Fruit fly (Drosophila melanogaster) whole organism, embryonic: ENCODE data around the gene pnt.

Source experiments
- Aef1 ChIP-seq: fragments of 200-800 bp; sonication (Bioruptor generic); IDR thresholded peaks from 3 replicates; pipeline ENCODE4 v1.3.6; 2022; ENCODE audit warnings: missing biosample characterization, missing genetic modification characterization
- Awh ChIP-seq: fragments of 200-800 bp; sonication (Bioruptor generic); IDR thresholded peaks from 2 replicates; pipeline ENCODE4, ENCODE4 v1.3.6; 2022; ENCODE audit warnings: missing biosample characterization, missing genetic modification characterization
- CG11723 ChIP-seq: fragments of 200-800 bp; sonication (Bioruptor generic); optimal IDR thresholded peaks from 2 replicates; lab custom pipeline; 2017; ENCODE audit warnings: missing biosample characterization, mild to moderate bottlenecking, missing genetic modification characterization
- CG12299 ChIP-seq: fragments of 200-800 bp; sonication (Bioruptor generic); optimal IDR thresholded peaks from 2 replicates; lab custom pipeline; 2018; ENCODE audit warnings: missing biosample characterization, mild to moderate bottlenecking, missing genetic modification characterization
- CG12659 ChIP-seq: fragments of 200-800 bp; sonication (Bioruptor generic); optimal IDR thresholded peaks from 3 replicates; lab custom pipeline; 2017; ENCODE audit warnings: mild to moderate bottlenecking, missing biosample characterization, missing genetic modification reagents, missing genetic modification characterization
- CG13296 ChIP-seq: fragments of 200-800 bp; sonication (Bioruptor generic); optimal IDR thresholded peaks from 3 replicates; lab custom pipeline; 2018; ENCODE audit warnings: missing biosample characterization, mild to moderate bottlenecking, missing genetic modification characterization
- CG13624 ChIP-seq: fragments of 200-800 bp; sonication (Bioruptor generic); optimal IDR thresholded peaks from 2 replicates; lab custom pipeline; 2016; ENCODE audit warnings: missing biosample characterization, missing genetic modification characterization
- CG13775 ChIP-seq: fragments of 200-800 bp; sonication (Bioruptor generic); optimal IDR thresholded peaks from 3 replicates; lab custom pipeline; 2017; ENCODE audit warnings: missing biosample characterization, mild to moderate bottlenecking, missing genetic modification characterization
- CG14860 ChIP-seq: fragments of 200-800 bp; sonication (Bioruptor generic); IDR thresholded peaks from 3 replicates; pipeline ENCODE4 v1.3.6; 2022; ENCODE audit warnings: missing biosample characterization, missing genetic modification characterization; ENCODE audit not compliant: partially characterized antibody
- CG14965 ChIP-seq: fragments of 200-800 bp; sonication (Bioruptor generic); optimal IDR thresholded peaks from 2 replicates; lab custom pipeline; 2016; ENCODE audit warnings: missing biosample characterization, missing genetic modification characterization, borderline replicate concordance
- CG15601 ChIP-seq: fragments of 200-800 bp; sonication (Bioruptor generic); optimal IDR thresholded peaks from 3 replicates; lab custom pipeline; 2019; ENCODE audit warnings: missing biosample characterization, mild to moderate bottlenecking, missing genetic modification characterization, moderate library complexity
- CG17328 ChIP-seq: fragments of 200-800 bp; sonication (Bioruptor generic); IDR thresholded peaks from 2 replicates; pipeline ENCODE4 v1.3.6; 2022; ENCODE audit warnings: missing biosample characterization, missing genetic modification characterization
- CG33557 ChIP-seq: fragments of 200-800 bp; sonication (Bioruptor generic); optimal IDR thresholded peaks from 2 replicates; lab custom pipeline; 2019; ENCODE audit warnings: missing biosample characterization, mild to moderate bottlenecking, missing genetic modification characterization, moderate library complexity
- CG3847 ChIP-seq: fragments of 200-800 bp; sonication (Bioruptor generic); IDR thresholded peaks from 2 replicates; pipeline ENCODE4 v1.3.6; 2022; ENCODE audit warnings: missing biosample characterization, missing genetic modification characterization
- CG42726 ChIP-seq: fragments of 200-800 bp; sonication (Bioruptor generic); IDR thresholded peaks from 2 replicates; pipeline ENCODE4 v1.3.6; 2022; ENCODE audit warnings: missing biosample characterization, missing genetic modification characterization; ENCODE audit not compliant: partially characterized antibody
- CG7556 ChIP-seq: fragments of 200-800 bp; sonication (Bioruptor generic); optimal IDR thresholded peaks from 2 replicates; lab custom pipeline; 2017; ENCODE audit warnings: missing biosample characterization, mild to moderate bottlenecking, missing genetic modification characterization
- CG9215 ChIP-seq: fragments of 200-800 bp; sonication (Bioruptor generic); IDR thresholded peaks from 2 replicates; pipeline ENCODE4 v1.3.6; 2022; ENCODE audit warnings: missing biosample characterization, missing genetic modification characterization
- CG9727 ChIP-seq: fragments of 200-800 bp; sonication (Bioruptor generic); optimal IDR thresholded peaks from 3 replicates; lab custom pipeline; 2017; ENCODE audit warnings: missing biosample characterization, mild to moderate bottlenecking, missing genetic modification characterization
- CrebB ChIP-seq: fragments of 200-800 bp; sonication (Bioruptor generic); optimal IDR thresholded peaks from 3 replicates; lab custom pipeline; 2018; ENCODE audit warnings: missing biosample characterization, mild to moderate bottlenecking, missing genetic modification characterization
- D ChIP-seq, 2 experiments: fragments of 200-800 bp in 1 of 2; fragments of >200 bp in 1 of 2; sonication (Bioruptor generic) in 1 of 2; optimal IDR thresholded peaks; 2 replicates in 1 of 2; 3 replicates in 1 of 2; lab custom pipeline; 2017; ENCODE audit warnings: mild to moderate bottlenecking in 1 of 2, missing biosample characterization in 1 of 2, missing genetic modification characterization in 1 of 2, missing genetic modification reagents in 1 of 2
- D19A ChIP-seq: fragments of 200-800 bp; optimal IDR thresholded peaks from 3 replicates; lab custom pipeline; 2019; ENCODE audit warnings: missing biosample characterization, mild to moderate bottlenecking, missing genetic modification characterization, moderate library complexity
- D19B ChIP-seq: fragments of 200-800 bp; sonication (Bioruptor generic); optimal IDR thresholded peaks from 2 replicates; lab custom pipeline; 2017; ENCODE audit warnings: missing biosample characterization, mild to moderate bottlenecking, missing genetic modification characterization
- Dfd ChIP-seq, 2 experiments: fragments of >200 bp; optimal IDR thresholded peaks; 2 replicates each; lab custom pipeline; 2017; ENCODE audit warnings: missing biosample characterization in 2 of 2, missing genetic modification characterization in 2 of 2
- ERR ChIP-seq: fragments of 200-800 bp; sonication (Bioruptor generic); optimal IDR thresholded peaks from 2 replicates; lab custom pipeline; 2016; ENCODE audit warnings: missing biosample characterization, missing genetic modification characterization
- Elba2 ChIP-seq: fragments of 200-800 bp; sonication (Bioruptor generic); optimal IDR thresholded peaks from 3 replicates; lab custom pipeline; 2016; ENCODE audit warnings: missing biosample characterization, missing genetic modification characterization
- Ets65A ChIP-seq: fragments of 200-800 bp; sonication (Bioruptor generic); peaks from one replicate; lab custom pipeline; 2016; ENCODE audit warnings: missing biosample characterization, missing genetic modification characterization
- Fer2 ChIP-seq: fragments of 200-800 bp; sonication (Bioruptor generic); optimal IDR thresholded peaks from 2 replicates; lab custom pipeline; 2018; ENCODE audit warnings: missing biosample characterization, mild to moderate bottlenecking, missing genetic modification characterization, moderate library complexity
- Hr78 ChIP-seq, 2 experiments: fragments of 200-800 bp in 1 of 2; fragments of >200 bp in 1 of 2; sonication (Bioruptor generic) in 1 of 2; optimal IDR thresholded peaks; 2 replicates each; lab custom pipeline; 2017 to 2019; ENCODE audit warnings: missing biosample characterization in 2 of 2, missing genetic modification characterization in 2 of 2, mild to moderate bottlenecking in 1 of 2, moderate library complexity in 1 of 2
- Meics ChIP-seq: fragments of 200-800 bp; sonication (Bioruptor generic); optimal IDR thresholded peaks from 2 replicates; lab custom pipeline; 2017; ENCODE audit warnings: missing biosample characterization, mild to moderate bottlenecking, missing genetic modification characterization
- NFAT ChIP-seq: fragments of 200-800 bp; sonication (Bioruptor generic); IDR thresholded peaks from 2 replicates; pipeline ENCODE4 v1.3.6; 2022; ENCODE audit warnings: missing biosample characterization, missing genetic modification characterization
- Spps ChIP-seq: fragments of 200-800 bp; sonication (Bioruptor generic); optimal IDR thresholded peaks from 2 replicates; lab custom pipeline; 2018; ENCODE audit warnings: missing biosample characterization, mild to moderate bottlenecking, missing genetic modification characterization
- ap ChIP-seq: fragments of 200-800 bp; sonication (Bioruptor generic); IDR thresholded peaks from 2 replicates; pipeline ENCODE4 v1.3.6; 2022; ENCODE audit warnings: missing biosample characterization, missing genetic modification characterization
- bcd ChIP-seq: fragments of 200-800 bp; sonication (Bioruptor generic); optimal IDR thresholded peaks from 2 replicates; lab custom pipeline; 2017; ENCODE audit warnings: missing biosample characterization, mild to moderate bottlenecking, missing genetic modification characterization
- bowl ChIP-seq: fragments of 200-800 bp; sonication (Bioruptor generic); IDR thresholded peaks from 2 replicates; pipeline ENCODE4 v1.3.6; 2022; ENCODE audit warnings: missing biosample characterization, missing genetic modification characterization
- cas ChIP-seq: fragments of 200-800 bp; sonication (Bioruptor generic); IDR thresholded peaks from 2 replicates; pipeline ENCODE4 v1.3.6; 2022; ENCODE audit warnings: missing biosample characterization, missing genetic modification characterization
- chif ChIP-seq, 2 experiments: fragments of 200-800 bp; sonication (Bioruptor generic); optimal IDR thresholded peaks; 3 replicates each; lab custom pipeline; 2016; ENCODE audit warnings: missing biosample characterization in 2 of 2, missing genetic modification characterization in 2 of 2
- dpn ChIP-seq, 2 experiments: fragments of 200-800 bp; sonication (Bioruptor generic); optimal IDR thresholded peaks; 3 replicates each; lab custom pipeline; 2016; ENCODE audit warnings: missing biosample characterization in 2 of 2, missing genetic modification characterization in 2 of 2
- fd3F ChIP-seq: fragments of 200-800 bp; sonication (Bioruptor generic); optimal IDR thresholded peaks from 2 replicates; lab custom pipeline; 2018; ENCODE audit warnings: missing biosample characterization, mild to moderate bottlenecking, missing genetic modification characterization, moderate library complexity
- fd64A ChIP-seq: fragments of 200-800 bp; sonication (Bioruptor generic); optimal IDR thresholded peaks from 3 replicates; lab custom pipeline; 2018; ENCODE audit warnings: missing biosample characterization, mild to moderate bottlenecking, missing genetic modification characterization
- gsb-n ChIP-seq: fragments of 200-800 bp; sonication (Bioruptor generic); optimal IDR thresholded peaks from 3 replicates; lab custom pipeline; 2018; ENCODE audit warnings: missing biosample characterization, mild to moderate bottlenecking, missing genetic modification characterization
- nom ChIP-seq: fragments of 200-800 bp; sonication (Bioruptor generic); optimal IDR thresholded peaks from 2 replicates; lab custom pipeline; 2017; ENCODE audit warnings: missing biosample characterization, missing genetic modification characterization, mild to moderate bottlenecking, moderate library complexity, missing genetic modification reagents
- row ChIP-seq: fragments of 200-800 bp; sonication (Bioruptor generic); IDR thresholded peaks from 3 replicates; pipeline ENCODE4 v1.3.6; 2022; ENCODE audit warnings: missing biosample characterization, missing genetic modification characterization
- run ChIP-seq: fragments of 200-800 bp; sonication (Bioruptor generic); optimal IDR thresholded peaks from 3 replicates; lab custom pipeline; 2018; ENCODE audit warnings: missing biosample characterization, mild to moderate bottlenecking, missing genetic modification characterization
- sd ChIP-seq: fragments of 200-800 bp; sonication (Bioruptor generic); optimal IDR thresholded peaks from 3 replicates; lab custom pipeline; 2018; ENCODE audit warnings: missing biosample characterization, mild to moderate bottlenecking, missing genetic modification characterization, moderate library complexity
- seq ChIP-seq: fragments of 200-800 bp; sonication (Bioruptor generic); IDR thresholded peaks from 2 replicates; pipeline ENCODE4 v1.3.6; 2022; ENCODE audit warnings: missing biosample characterization, missing genetic modification characterization
- stc ChIP-seq: fragments of 200-800 bp; sonication (Bioruptor generic); IDR thresholded peaks from 2 replicates; pipeline ENCODE4 v1.3.6; 2022; ENCODE audit warnings: missing biosample characterization, missing genetic modification characterization
- trh ChIP-seq: fragments of 200-800 bp; sonication (Bioruptor generic); optimal IDR thresholded peaks from 2 replicates; lab custom pipeline; 2016; ENCODE audit warnings: missing biosample characterization, missing genetic modification characterization
- ttk ChIP-seq: fragments of 200-800 bp; sonication (Bioruptor generic); IDR thresholded peaks from 2 replicates; pipeline ENCODE4 v2.1.2; 2022; ENCODE audit warnings: missing biosample characterization, missing genetic modification characterization
- wor ChIP-seq: fragments of 200-800 bp; sonication (Bioruptor generic); IDR thresholded peaks from 2 replicates; pipeline ENCODE4 v1.3.6; 2022; ENCODE audit warnings: missing biosample characterization, missing genetic modification characterization

The pnt gene

dm6 chr3R:23356920-23357386 is 11.0 kb upstream of the pnt start (continued):
- peak; percentile 71 for TF ChIP-seq Awh (GFP tag; lab: Robert Waterston, UW)
- no peak for TF ChIP-seq CG14965 (GFP tag; lab: Kevin White, UChicago)
- peak; percentile 82 for TF ChIP-seq CG13775 (GFP tag; lab: Kevin White, UChicago)
- TF ChIP-seq CG7556 (GFP tag; lab: Kevin White, UChicago) = peak; percentile 90
- TF ChIP-seq CG33557 (GFP tag; lab: Kevin White, UChicago) = peak; percentile 74
- peak; percentile 28 for TF ChIP-seq CG13624 (GFP tag; lab: Kevin White, UChicago)
- TF ChIP-seq dpn (GFP tag; optimal IDR thresholded peaks at IDR 0.05; lab: Kevin White, UChicago) = peak; percentile 11 to 88
- TF ChIP-seq bowl (GFP tag; lab: Robert Waterston, UW) = peak; percentile 40; the same call in 1 of the 2 replicates
- TF ChIP-seq CG17328 (GFP tag; lab: Robert Waterston, UW) = peak; percentile 74; the same call in 1 of the 2 replicates
- TF ChIP-seq cas (GFP tag; lab: Robert Waterston, UW) = peak; percentile 46; the same call in 1 of the 2 replicates
- peak; percentile 69 for TF ChIP-seq wor (GFP tag; lab: Robert Waterston, UW)
- TF ChIP-seq Dfd (GFP tag; optimal IDR thresholded peaks at IDR 0.05; lab: Kevin White, UChicago) = no peak
- TF ChIP-seq nom = peak; percentile 30
- TF ChIP-seq Fer2 (tag; lab: Kevin White, UChicago) = peak; percentile 39
- no peak for TF ChIP-seq CG42726 (GFP tag; lab: Robert Waterston, UW)
- peak; percentile 90 for TF ChIP-seq CG9727 (GFP tag; lab: Kevin White, UChicago)
- peak; percentile 57 for TF ChIP-seq CG11723 (GFP tag; lab: Kevin White, UChicago)
- peak; percentile 97 for TF ChIP-seq D19B (GFP tag; lab: Kevin White, UChicago)
- peak; percentile 36 for TF ChIP-seq Ets65A (GFP tag; lab: Kevin White, UChicago)
- peak; percentile 69 for TF ChIP-seq ap (GFP tag; lab: Robert Waterston, UW)
- no peak for TF ChIP-seq D (optimal IDR thresholded peaks at IDR 0.05; lab: Kevin White, UChicago)
- TF ChIP-seq D (GFP tag; optimal IDR thresholded peaks at IDR 0.05; lab: Kevin White, UChicago) = peak; percentile 66
- TF ChIP-seq sd (tag; lab: Kevin White, UChicago) = peak; percentile 83
- peak; percentile 58 for TF ChIP-seq CG9215 (GFP tag; lab: Robert Waterston, UW)
- TF ChIP-seq CG12299 (tag; lab: Kevin White, UChicago) = peak; percentile 67
- peak in 1 of 2 experiments; percentile 63 for TF ChIP-seq Hr78 (GFP tag; optimal IDR thresholded peaks at IDR 0.05; lab: Kevin White, UChicago)
- TF ChIP-seq CG3847 (GFP tag; lab: Robert Waterston, UW) = peak; percentile 67
- peak; percentile 89 for TF ChIP-seq row (GFP tag; lab: Robert Waterston, UW)
- TF ChIP-seq bcd (GFP tag; lab: Kevin White, UChicago) = peak; percentile 81
- TF ChIP-seq trh = peak; percentile 29
- TF ChIP-seq ERR = no peak
- TF ChIP-seq chif (GFP tag; optimal IDR thresholded peaks at IDR 0.05; lab: Kevin White, UChicago) = peak in 1 of 2 experiments; percentile 0
- TF ChIP-seq CG14860 (GFP tag; lab: Robert Waterston, UW) = no peak
- peak; percentile 83 for TF ChIP-seq CG13296 (GFP tag; lab: Kevin White, UChicago)
- TF ChIP-seq fd3F (GFP tag; lab: Kevin White, UChicago) = peak; percentile 92
- peak; percentile 69 for TF ChIP-seq Meics (GFP tag; lab: Kevin White, UChicago)
- peak; percentile 83 for TF ChIP-seq CrebB (tag; lab: Kevin White, UChicago)
- TF ChIP-seq CG15601 (tag; lab: Kevin White, UChicago) = peak; percentile 89
- peak; percentile 94 for TF ChIP-seq CG12659 (GFP tag; lab: Kevin White, UChicago)
- TF ChIP-seq seq = peak; percentile 78
- TF ChIP-seq D19A (tag; lab: Kevin White, UChicago) = peak; percentile 88
- peak; percentile 18 for TF ChIP-seq Spps (tag; lab: Kevin White, UChicago)
- peak; percentile 64 for TF ChIP-seq ttk (GFP tag; lab: Robert Waterston, UW)
- no peak for TF ChIP-seq Elba2 (GFP tag; lab: Kevin White, UChicago)
- TF ChIP-seq stc (GFP tag; lab: Robert Waterston, UW) = peak; percentile 81
- TF ChIP-seq gsb-n (tag; lab: Kevin White, UChicago) = peak; percentile 81
- peak; percentile 59; the same call in 2 of the 3 replicates for TF ChIP-seq Aef1 (GFP tag; lab: Robert Waterston, UW)
- TF ChIP-seq NFAT (GFP tag; lab: Robert Waterston, UW) = peak; percentile 53
- peak; percentile 82 for TF ChIP-seq run
- TF ChIP-seq fd64A (GFP tag; lab: Kevin White, UChicago) = no peak
